Worm (Caenorhabditis elegans) whole organism, L4 larva: ENCODE measurements around the gene eri-3.
A peak's percentile ranks its signal among the peaks of the same experiment; 100 is the strongest.

Source experiments
- F10B5.3 ChIP-seq: sonication (generic microtip); optimal IDR thresholded peaks from 2 replicates; lab custom pipeline; 2016; ENCODE audit warnings: mild to moderate bottlenecking, missing genetic modification characterization, missing compliant biosample characterization
- T20F7.1 ChIP-seq: fragments of 200-800 bp; sonication (Bioruptor generic); optimal IDR thresholded peaks from 2 replicates; lab custom pipeline; 2018; ENCODE audit warnings: mild to moderate bottlenecking, missing genetic modification characterization, missing compliant biosample characterization
- Y48G9A.11 ChIP-seq: fragments of 200-800 bp; sonication (Bioruptor generic); IDR thresholded peaks from 2 replicates; pipeline ENCODE4 v1.3.6; 2022; ENCODE audit warnings: missing genetic modification reagents, missing genetic modification characterization, missing compliant biosample characterization
- Y75B8A.6 ChIP-seq: fragments of 200-800 bp; sonication (Bioruptor generic); IDR thresholded peaks from 2 replicates; pipeline ENCODE4 v1.3.6; 2022; ENCODE audit warnings: missing genetic modification reagents, missing genetic modification characterization, missing compliant biosample characterization
- aha-1 ChIP-seq: fragments of 150-350 bp; peaks from one replicate; lab custom pipeline; 2014; ENCODE audit warnings: missing biosample characterization, missing genetic modification characterization
- aly-2 ChIP-seq: sonication (generic microtip); optimal IDR thresholded peaks from 2 replicates; lab custom pipeline; 2018; ENCODE audit warnings: missing biosample characterization, missing genetic modification characterization
- ama-1 ChIP-seq: fragments of 150-350 bp; optimal IDR thresholded peaks from 2 replicates; lab custom pipeline; 2014; ENCODE audit warnings: inconsistent platforms, mixed read lengths
- attf-4 ChIP-seq: sonication (generic microtip); optimal IDR thresholded peaks from 3 replicates; lab custom pipeline; 2017; ENCODE audit warnings: missing biosample characterization, missing genetic modification characterization
- ceh-20 ChIP-seq: fragments of 200-800 bp; sonication (Bioruptor generic); IDR thresholded peaks from 2 replicates; pipeline ENCODE4 v1.3.6; 2022; ENCODE audit warnings: missing genetic modification reagents, missing genetic modification characterization, missing compliant biosample characterization
- daf-16 ChIP-seq, 3 experiments: sonication (generic microtip); optimal IDR thresholded peaks; 2 replicates each; lab custom pipeline; 2016 to 2017; ENCODE audit warnings: missing genetic modification characterization in 3 of 3, missing genetic modification reagents in 3 of 3, mild to moderate bottlenecking in 2 of 3, missing compliant biosample characterization in 2 of 3, missing biosample characterization in 1 of 3, moderate library complexity in 1 of 3
- daf-8 ChIP-seq: fragments of 200-800 bp; sonication (Bioruptor generic); IDR thresholded peaks from 2 replicates; pipeline ENCODE4 v1.3.6; 2022; ENCODE audit warnings: missing genetic modification characterization, missing compliant biosample characterization
- dmd-6 ChIP-seq: fragments of 200-800 bp; sonication (Bioruptor generic); IDR thresholded peaks from 2 replicates; pipeline ENCODE4 v1.3.6; 2022; ENCODE audit warnings: missing genetic modification reagents, missing genetic modification characterization, missing compliant biosample characterization
- dmd-9 ChIP-seq: fragments of 200-800 bp; sonication (Bioruptor generic); IDR thresholded peaks from 2 replicates; pipeline ENCODE4 v1.3.6; 2022; ENCODE audit warnings: missing genetic modification reagents, missing genetic modification characterization, missing compliant biosample characterization
- dpl-1 ChIP-seq: fragments of 150-350 bp; optimal IDR thresholded peaks from 2 replicates; lab custom pipeline; 2014; ENCODE audit warnings: missing biosample characterization, missing genetic modification reagents, missing genetic modification characterization
- dve-1 ChIP-seq: sonication (generic microtip); optimal IDR thresholded peaks from 2 replicates; lab custom pipeline; 2017; ENCODE audit warnings: antibody characterized with exemption, mild to moderate bottlenecking, missing genetic modification characterization, missing compliant biosample characterization; ENCODE audit not compliant: insufficient read depth
- fkh-10 ChIP-seq: fragments of 150-350 bp; optimal IDR thresholded peaks from 2 replicates; lab custom pipeline; 2014; ENCODE audit warnings: missing biosample characterization, missing genetic modification reagents, missing genetic modification characterization
- hlh-11 ChIP-seq: fragments of 200-800 bp; sonication (Bioruptor generic); optimal IDR thresholded peaks from 2 replicates; lab custom pipeline; 2018; ENCODE audit warnings: mild to moderate bottlenecking, missing genetic modification characterization, missing compliant biosample characterization
- hlh-30 ChIP-seq: sonication (generic microtip); optimal IDR thresholded peaks from 2 replicates; lab custom pipeline; 2017; ENCODE audit warnings: antibody characterized with exemption, mild to moderate bottlenecking, missing genetic modification characterization, missing compliant biosample characterization; ENCODE audit not compliant: insufficient read depth
- hmg-1.1 ChIP-seq: fragments of 200-800 bp; sonication (Bioruptor generic); IDR thresholded peaks from 2 replicates; pipeline ENCODE4 v1.3.6; 2022; ENCODE audit warnings: missing genetic modification reagents, missing genetic modification characterization, missing compliant biosample characterization
- madf-9 ChIP-seq: fragments of 200-800 bp; sonication (Bioruptor generic); conservative IDR thresholded peaks from 2 replicates; pipeline ENCODE4 v1.3.6; 2022; ENCODE audit warnings: missing genetic modification reagents, missing genetic modification characterization, missing compliant biosample characterization
- mdt-29 ChIP-seq: fragments of 200-800 bp; sonication (Bioruptor generic); IDR thresholded peaks from 2 replicates; pipeline ENCODE4 v1.3.6; 2022; ENCODE audit warnings: missing genetic modification reagents, missing genetic modification characterization, missing compliant biosample characterization
- mep-1 ChIP-seq: fragments of 150-350 bp; sonication (generic microtip); optimal IDR thresholded peaks from 3 replicates; lab custom pipeline; 2014; ENCODE audit warnings: missing biosample characterization, missing genetic modification characterization
- mes-2 ChIP-seq: sonication (generic microtip); optimal IDR thresholded peaks from 2 replicates; lab custom pipeline; 2016; ENCODE audit warnings: missing genotype, mild to moderate bottlenecking, missing genetic modification characterization, missing compliant biosample characterization; ENCODE audit not compliant: poor library complexity, severe bottlenecking
- mxl-2 ChIP-seq: fragments of 200-800 bp; sonication (Bioruptor generic); conservative IDR thresholded peaks from 2 replicates; pipeline ENCODE4 v1.3.6; 2022; ENCODE audit warnings: missing genetic modification reagents, missing genetic modification characterization, missing compliant biosample characterization
- nhr-111 ChIP-seq: fragments of 200-800 bp; sonication (Bioruptor generic); optimal IDR thresholded peaks from 2 replicates; lab custom pipeline; 2018; ENCODE audit warnings: mild to moderate bottlenecking, missing genetic modification characterization, missing compliant biosample characterization
- nhr-28 ChIP-seq: fragments of 150-350 bp; optimal IDR thresholded peaks from 2 replicates; lab custom pipeline; 2014; ENCODE audit warnings: missing biosample characterization, missing genetic modification characterization
- nhr-6 ChIP-seq: fragments of 150-350 bp; optimal IDR thresholded peaks from 2 replicates; lab custom pipeline; 2014; ENCODE audit warnings: missing biosample characterization, missing genetic modification characterization
- nhr-77 ChIP-seq: fragments of 150-350 bp; optimal IDR thresholded peaks from 2 replicates; lab custom pipeline; 2014; ENCODE audit warnings: missing biosample characterization, missing genetic modification characterization
- php-3 ChIP-seq: fragments of 200-800 bp; sonication (Bioruptor generic); IDR thresholded peaks from 2 replicates; pipeline ENCODE4 v1.3.6; 2022; ENCODE audit warnings: missing genetic modification reagents, missing genetic modification characterization, missing compliant biosample characterization
- pqm-1 ChIP-seq: sonication (generic microtip); optimal IDR thresholded peaks from 2 replicates; lab custom pipeline; 2017; ENCODE audit warnings: missing biosample characterization, missing genetic modification characterization
- saeg-2 ChIP-seq: fragments of 200-800 bp; sonication (Bioruptor generic); IDR thresholded peaks from 2 replicates; pipeline ENCODE4 v1.3.6; 2022; ENCODE audit warnings: missing genetic modification reagents, missing genetic modification characterization, missing compliant biosample characterization
- sdz-12 ChIP-seq: fragments of 200-800 bp; sonication (Bioruptor generic); optimal IDR thresholded peaks from 2 replicates; lab custom pipeline; 2018; ENCODE audit warnings: mild to moderate bottlenecking, missing genetic modification characterization, missing compliant biosample characterization
- snpc-4 ChIP-seq: fragments of 150-350 bp; optimal IDR thresholded peaks from 2 replicates; lab custom pipeline; 2014; ENCODE audit warnings: missing biosample characterization, missing genetic modification characterization
- tra-1 ChIP-seq: fragments of 200-800 bp; sonication (Bioruptor generic); IDR thresholded peaks from 2 replicates; pipeline ENCODE4 v1.3.6; 2022; ENCODE audit warnings: missing genetic modification reagents, missing genetic modification characterization, missing compliant biosample characterization
- unc-130 ChIP-seq: sonication (generic microtip); optimal IDR thresholded peaks from 2 replicates; lab custom pipeline; 2016; ENCODE audit warnings: missing genetic modification reagents, missing genetic modification characterization, missing compliant biosample characterization
- unc-62 ChIP-seq, 3 experiments: fragments of 150-350 bp in 1 of 3; sonication (generic microtip); optimal IDR thresholded peaks in 2 of 3; peaks in 1 of 3; 1 replicate in 1 of 3; 2 replicates in 2 of 3; lab custom pipeline; 2014 to 2017; ENCODE audit warnings: missing biosample characterization in 3 of 3, missing genetic modification characterization in 3 of 3, missing genetic modification reagents in 3 of 3, missing genotype in 1 of 3
- zag-1 ChIP-seq: fragments of 150-350 bp; optimal IDR thresholded peaks from 2 replicates; lab custom pipeline; 2014; ENCODE audit warnings: missing biosample characterization, missing genetic modification characterization
- zip-2 ChIP-seq: fragments of 150-350 bp; optimal IDR thresholded peaks from 2 replicates; lab custom pipeline; 2014; ENCODE audit warnings: missing biosample characterization, missing genetic modification characterization

Gene eri-3

DNA sequence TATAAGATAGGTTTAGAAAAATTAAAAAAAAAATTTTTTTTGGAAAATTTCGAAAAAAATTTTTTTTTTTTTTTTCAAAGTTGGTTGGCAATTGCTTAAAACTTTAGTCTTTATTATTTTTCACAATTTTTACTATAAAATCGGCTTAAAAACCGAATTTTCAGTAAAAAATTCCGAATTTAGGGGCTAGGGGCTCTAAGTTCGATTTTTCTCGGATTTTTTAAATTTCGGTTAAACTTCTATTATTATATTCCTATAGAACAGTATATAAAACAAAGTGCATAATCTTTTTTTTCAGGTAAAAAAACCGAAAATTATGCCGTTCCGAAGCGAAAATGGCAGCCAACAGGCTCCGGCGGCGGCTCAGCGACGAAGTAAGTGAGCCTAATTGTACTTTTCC lies 13.2 kb downstream of the eri-3 start, which contains the start of gene pod-2:
Gene pod-2, plus strand, starts transcription at position 301 of the 400 bp plus-strand sequence.
- no peak for TF ChIP-seq mxl-2 (GFP tag; lab: Robert Waterston, UW)
- TF ChIP-seq fkh-10 (GFP tag; lab: Kevin White, UChicago) = no peak
- no peak for TF ChIP-seq snpc-4 (tag; lab: Kevin White, UChicago)
- no peak for TF ChIP-seq ceh-20 (GFP tag; lab: Robert Waterston, UW)
- no peak for TF ChIP-seq dmd-9
- TF ChIP-seq hmg-1.1 (GFP tag; lab: Robert Waterston, UW) = no peak
- no peak for TF ChIP-seq zag-1 (tag; lab: Kevin White, UChicago)
- TF ChIP-seq sdz-12 (GFP tag; lab: Kevin White, UChicago) = no peak
- no peak for TF ChIP-seq hlh-11 (tag; lab: Kevin White, UChicago)
- no peak for TF ChIP-seq attf-4 (tag; lab: Kevin White, UChicago)
- TF ChIP-seq zip-2 = no peak

DNA sequence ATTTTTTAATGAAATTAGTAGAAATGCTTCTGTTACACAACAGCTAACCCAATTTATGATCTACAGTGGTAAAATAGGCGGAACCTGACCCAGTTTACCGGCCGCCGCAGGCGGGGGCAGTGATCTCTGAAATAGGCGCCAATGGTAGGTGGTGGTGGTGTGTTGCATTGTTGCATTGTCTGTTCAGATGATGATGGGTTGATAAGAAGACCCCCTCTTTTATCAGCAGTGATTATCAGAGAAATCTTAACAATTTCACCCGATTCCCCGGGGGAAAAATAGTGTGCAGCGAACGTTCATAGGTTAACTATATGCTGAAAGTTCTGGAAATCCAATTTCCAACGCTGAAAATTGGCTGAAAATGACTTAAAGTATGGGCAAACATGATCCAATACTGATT lies 15.3 kb downstream of the eri-3 start:
- peak; percentile 29 for TF ChIP-seq hlh-11 (tag; lab: Kevin White, UChicago)
- peak; percentile 62 for TF ChIP-seq pqm-1 (tag; lab: Kevin White, UChicago)
- TF ChIP-seq Y48G9A.11 (GFP tag; lab: Robert Waterston, UW) = 0 out of 2 replicates have a peak, but pooled peaks have one; percentile 45
- TF ChIP-seq nhr-28 (tag; lab: Kevin White, UChicago) = peak; percentile 41
- TF ChIP-seq dmd-6 = peak; percentile 51; the same call in 1 of the 2 replicates
- TF ChIP-seq Y75B8A.6 (GFP tag; lab: Robert Waterston, UW) = no peak
- TF ChIP-seq aly-2 = no peak
- TF ChIP-seq daf-8 (GFP tag; lab: Robert Waterston, UW) = no peak
- TF ChIP-seq daf-16 (GFP tag; optimal IDR thresholded peaks at IDR 0.05; lab: Kevin White, UChicago) = no peak
- TF ChIP-seq daf-16 (tag; optimal IDR thresholded peaks at IDR 0.05; lab: Kevin White, UChicago) = peak; percentile 58
- TF ChIP-seq zag-1 (tag; lab: Kevin White, UChicago) = no peak
- TF ChIP-seq unc-130 (GFP tag; lab: Kevin White, UChicago) = no peak
- TF ChIP-seq dpl-1 (GFP tag; lab: Kevin White, UChicago) = no peak
- no peak for TF ChIP-seq nhr-111 (GFP tag; lab: Kevin White, UChicago)
- TF ChIP-seq dve-1 (tag; lab: Kevin White, UChicago) = peak; percentile 24
- no peak for TF ChIP-seq nhr-6
- TF ChIP-seq aha-1 (tag; lab: Kevin White, UChicago) = peak; percentile 37
- TF ChIP-seq php-3 = 0 out of 2 replicates have a peak, but pooled peaks have one; percentile 13
- peak; percentile 19 for TF ChIP-seq mes-2 (tag; lab: Kevin White, UChicago)
- 0 out of 2 replicates have a peak, but pooled peaks have one; percentile 36 for TF ChIP-seq madf-9 (GFP tag; lab: Robert Waterston, UW)
- 0 out of 2 replicates have a peak, but pooled peaks have one; percentile 11 for TF ChIP-seq tra-1 (GFP tag; lab: Robert Waterston, UW)

DNA sequence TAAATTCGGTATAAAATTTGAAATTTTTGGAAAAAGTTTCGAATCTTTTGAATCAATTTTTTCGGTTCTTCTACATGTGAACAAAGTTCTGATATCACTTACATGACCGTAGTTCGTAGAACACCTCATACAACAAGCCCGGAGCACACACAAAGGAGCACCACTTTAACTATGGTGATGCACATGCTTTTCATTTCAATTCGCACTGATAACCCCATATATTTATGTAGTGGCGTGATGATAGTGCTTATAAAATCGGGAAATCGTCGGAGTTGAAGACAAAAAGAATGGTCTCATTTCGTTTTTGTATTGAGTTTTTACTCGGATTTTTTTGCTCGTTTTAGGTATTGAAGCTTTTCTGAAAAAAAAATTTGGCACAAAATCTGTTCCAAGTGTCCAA lies 17.4 kb downstream of the eri-3 start, which contains the start of gene W09B6.4:
Gene W09B6.4, minus strand, starts transcription at position 151 of the 400 bp plus-strand sequence.
- no peak for TF ChIP-seq daf-16 (GFP tag; optimal IDR thresholded peaks at IDR 0.05; lab: Kevin White, UChicago)
- peak; percentile 57 for TF ChIP-seq daf-16 (tag; optimal IDR thresholded peaks at IDR 0.05; lab: Kevin White, UChicago)
- peak; percentile 22 for TF ChIP-seq mep-1
- peak; percentile 38 for TF ChIP-seq hlh-11 (tag; lab: Kevin White, UChicago)
- TF ChIP-seq aha-1 (tag; lab: Kevin White, UChicago) = no peak
- TF ChIP-seq mdt-29 = 0 out of 2 replicates have a peak, but pooled peaks have one; percentile 37
- TF ChIP-seq saeg-2 (GFP tag; lab: Robert Waterston, UW) = no peak
- TF ChIP-seq dve-1 (tag; lab: Kevin White, UChicago) = peak; percentile 64
- TF ChIP-seq hlh-30 (tag; lab: Kevin White, UChicago) = peak; percentile 44
- peak in 1 of 2 experiments; percentile 15 for TF ChIP-seq unc-62 (GFP tag; optimal IDR thresholded peaks at IDR 0.05 in 1 of 2; lab: Kevin White, UChicago)
- no peak for TF ChIP-seq unc-62 (tag; optimal IDR thresholded peaks at IDR 0.05; lab: Kevin White, UChicago)
- peak; percentile 40 for TF ChIP-seq nhr-77 (tag; lab: Kevin White, UChicago)
- peak; percentile 35 for TF ChIP-seq T20F7.1 (GFP tag; lab: Kevin White, UChicago)
- no peak for TF ChIP-seq Y48G9A.11 (GFP tag; lab: Robert Waterston, UW)
- peak; percentile 82 for TF ChIP-seq nhr-28 (tag; lab: Kevin White, UChicago)
- TF ChIP-seq pqm-1 (tag; lab: Kevin White, UChicago) = peak; percentile 61
- TF ChIP-seq dmd-6 = peak; percentile 35
- no peak for TF ChIP-seq ceh-20 (GFP tag; lab: Robert Waterston, UW)
- no peak for TF ChIP-seq F10B5.3 (tag; lab: Kevin White, UChicago)
- TF ChIP-seq ama-1 (lab: Kevin White, UChicago) = peak; percentile 32
